Worm (Caenorhabditis elegans): ENCODE measurements around the gene C17F4.3.

ce11 chrII:3262504-3262903 is 22.2 kb downstream of the C17F4.3 start, which contains the start of gene F02E11.2:
- TF ChIP-seq fkh-6 (tag; optimal IDR thresholded peaks at IDR 0.05), result no peak
- TF ChIP-seq dve-1 (tag; optimal IDR thresholded peaks at IDR 0.05), result no peak
- no peak for TF ChIP-seq ahr-1 (tag; optimal IDR thresholded peaks at IDR 0.05)
- TF ChIP-seq hlh-13 (GFP tag; optimal IDR thresholded peaks at IDR 0.05), result no peak
- no peak for TF ChIP-seq sox-4 (tag; optimal IDR thresholded peaks at IDR 0.05)
- TF ChIP-seq lim-6 (tag; optimal IDR thresholded peaks at IDR 0.05), result no peak
- no peak for TF ChIP-seq nhr-232 (tag; optimal IDR thresholded peaks at IDR 0.05)
- TF ChIP-seq ama-1 (optimal IDR thresholded peaks at IDR 0.05), result no peak
- no peak for TF ChIP-seq fkh-10 (GFP tag; optimal IDR thresholded peaks at IDR 0.05)
- no peak for TF ChIP-seq F13H6.1 (tag; optimal IDR thresholded peaks at IDR 0.05)
- no peak for TF ChIP-seq ceh-2 (tag; optimal IDR thresholded peaks at IDR 0.05)
- no peak for TF ChIP-seq ceh-18 (tag; optimal IDR thresholded peaks at IDR 0.05)
